Worm (Caenorhabditis elegans): ENCODE results near the gene T08G5.2.

T08G5.2 gene

DNA sequence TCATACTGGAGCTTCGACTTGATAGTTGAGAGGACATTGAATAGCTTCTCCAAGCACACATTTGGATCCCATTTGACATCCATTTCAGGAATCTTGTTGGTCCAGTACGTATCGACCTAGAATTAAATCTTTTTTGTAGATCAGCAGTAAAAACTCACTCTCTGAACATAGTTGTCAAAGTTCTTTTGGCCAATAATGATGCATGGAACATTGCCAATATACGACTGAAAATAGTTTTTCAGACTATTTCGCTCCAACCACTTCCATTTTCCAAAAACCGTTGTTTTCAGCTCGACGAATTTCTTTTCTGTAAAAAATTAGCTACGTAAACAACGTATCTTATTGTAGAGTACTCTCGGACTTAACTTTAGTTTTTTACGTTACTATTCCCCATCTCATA lies 44.4 kb downstream of the T08G5.2 start:
- TF ChIP-seq mab-5 (tag; optimal IDR thresholded peaks at IDR 0.05) (no peak), ztf-1 (GFP tag; conservative IDR thresholded peaks at IDR 0.05) (no peak), snpc-4 (tag; optimal IDR thresholded peaks at IDR 0.05) (no peak)

DNA sequence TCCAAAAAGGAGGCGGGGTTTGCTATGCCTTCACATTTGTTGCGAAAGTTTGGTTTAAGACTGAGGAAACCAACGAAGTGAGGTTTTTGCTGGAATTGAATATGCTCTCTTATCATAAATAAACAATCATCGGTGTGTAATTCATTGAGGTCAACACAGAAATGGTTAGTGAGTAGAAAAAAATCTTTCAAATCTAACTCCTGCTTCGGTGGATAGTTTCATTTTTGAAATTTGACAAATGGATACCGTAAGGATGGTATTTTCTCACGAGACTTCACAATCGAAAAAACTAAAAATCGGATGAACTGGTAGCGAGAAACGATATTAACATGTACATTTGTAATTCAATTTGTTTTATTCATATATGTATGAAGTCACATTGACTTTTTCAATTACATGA lies 45.3 kb downstream of the T08G5.2 start, which contains the start of gene eol-1:
TSS of gene eol-1 (minus strand) at position 101 of the 400 bp plus-strand sequence.
- TF ChIP-seq sem-4 (tag; optimal IDR thresholded peaks at IDR 0.05) (no peak), ceh-82 (tag; optimal IDR thresholded peaks at IDR 0.05) (no peak), nhr-10 (tag; optimal IDR thresholded peaks at IDR 0.05) (no peak)
